Worm (Caenorhabditis elegans) whole organism, L4/young adult: ENCODE measurements around the gene ceh-76.

ENCODE experiments used
- W03F9.2 ChIP-seq: fragments of 150-350 bp; optimal IDR thresholded peaks from 2 replicates; lab custom pipeline; 2014; ENCODE audit warnings: missing biosample characterization, missing genetic modification characterization
- dao-5 ChIP-seq: sonication (generic microtip); optimal IDR thresholded peaks from 2 replicates; lab custom pipeline; 2016; ENCODE audit warnings: missing genotype, missing genetic modification characterization, moderate library complexity, missing compliant biosample characterization

ce11 chrV:7985860-7986259 lies 8.6 kb downstream of the ceh-76 start, which contains the start of gene Y97E10AL.1:
- TF ChIP-seq W03F9.2 (tag; lab: Kevin White, UChicago) (no peak), dao-5 (tag; lab: Kevin White, UChicago) (no peak)
